Worm (Caenorhabditis elegans): ENCODE results near the gene damt-1.

Gene damt-1

DNA sequence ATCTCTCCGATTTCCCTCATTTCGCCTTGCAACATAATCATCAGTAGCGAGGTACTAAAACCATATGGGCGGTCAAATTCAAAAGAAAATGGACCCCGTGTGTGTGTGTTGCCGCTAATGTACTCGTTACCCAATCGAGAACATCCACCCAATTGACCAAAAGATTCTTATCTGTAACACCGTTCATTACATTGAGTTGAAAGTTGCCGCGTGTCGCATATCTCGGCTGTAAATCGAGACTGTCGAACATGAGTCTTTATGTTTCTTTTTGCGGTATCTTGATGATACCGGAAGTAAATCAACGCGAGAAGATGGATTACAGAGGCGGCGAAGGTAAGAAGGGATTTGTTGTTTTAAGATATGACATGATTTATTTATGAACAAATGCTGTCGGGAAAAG lies 15.8 kb downstream of the damt-1 start:
- TF ChIP-seq mls-2 (tag; optimal IDR thresholded peaks at IDR 0.05) (no peak), bed-3 (GFP tag; optimal IDR thresholded peaks at IDR 0.05) (no peak), elt-1 (tag; optimal IDR thresholded peaks at IDR 0.05; ENCODE audit: borderline replicate concordance, insufficient read depth) (peak; percentile 61), ceh-83 (GFP tag; optimal IDR thresholded peaks at IDR 0.05) (no peak), nhr-237 (tag; optimal IDR thresholded peaks at IDR 0.05) (no peak), pha-4 (tag; optimal IDR thresholded peaks at IDR 0.05) (no peak), M03D4.4 (tag; optimal IDR thresholded peaks at IDR 0.05) (no peak), cnd-1 (tag; optimal IDR thresholded peaks at IDR 0.05) (no peak), hlh-1 (tag; optimal IDR thresholded peaks at IDR 0.05) (no peak), ces-1 (GFP tag; optimal IDR thresholded peaks at IDR 0.05) (no peak), nhr-2 (tag; optimal IDR thresholded peaks at IDR 0.05) (peak; percentile 78), unc-62 (GFP tag; optimal IDR thresholded peaks at IDR 0.05) (no peak)

DNA sequence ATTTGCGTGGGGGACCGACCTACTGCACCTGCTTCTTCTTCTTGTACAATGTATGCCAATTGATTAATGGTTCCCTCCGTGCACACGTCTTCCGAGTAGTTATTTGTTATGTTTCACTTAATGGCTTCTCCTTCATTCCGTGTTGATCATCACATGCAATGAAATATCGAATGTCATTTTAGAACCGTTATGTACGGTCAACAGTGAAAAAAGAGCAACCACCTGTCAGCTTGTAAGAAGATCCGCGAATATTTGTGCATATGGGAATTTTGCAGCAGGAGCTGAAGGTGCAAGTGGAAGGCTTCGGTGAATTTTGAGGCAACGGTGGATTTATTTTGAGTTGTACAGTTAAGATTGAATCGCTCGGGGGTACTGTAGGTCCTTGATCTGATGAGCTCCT lies 16.7 kb downstream of the damt-1 start:
- TF ChIP-seq lsy-2 (tag; optimal IDR thresholded peaks at IDR 0.05) (no peak), ceh-43 (GFP tag; optimal IDR thresholded peaks at IDR 0.05) (no peak), mls-2 (tag; optimal IDR thresholded peaks at IDR 0.05) (no peak), ham-2 (GFP tag; optimal IDR thresholded peaks at IDR 0.05) (no peak)

- no peak for TF ChIP-seq unc-120 (tag; optimal IDR thresholded peaks at IDR 0.05; ENCODE audit: poor library complexity, severe bottlenecking)
- TF ChIP-seq elt-1 (tag; optimal IDR thresholded peaks at IDR 0.05; ENCODE audit: borderline replicate concordance, insufficient read depth): no peak
- no peak for TF ChIP-seq flh-1 (GFP tag; optimal IDR thresholded peaks at IDR 0.05)
These were observed 18.8 kb downstream of the damt-1 start, which contains the start of gene hlh-14 for ce11 chrII:5738795-5739194. Gene hlh-14, minus strand, starts transcription at chrII:5738895.

ce11 chrII:5742767-5743166 lies 22.8 kb downstream of the damt-1 start:
- TF ChIP-seq tbx-8 (GFP tag; optimal IDR thresholded peaks at IDR 0.05) (no peak), drap-1 (GFP tag; optimal IDR thresholded peaks at IDR 0.05) (no peak), mab-5 (tag; optimal IDR thresholded peaks at IDR 0.05) (no peak), lin-13 (tag; optimal IDR thresholded peaks at IDR 0.05) (no peak), blmp-1 (tag; optimal IDR thresholded peaks at IDR 0.05) (no peak), ces-1 (GFP tag; optimal IDR thresholded peaks at IDR 0.05) (no peak), elt-3 (tag; optimal IDR thresholded peaks at IDR 0.05) (no peak), bed-3 (GFP tag; optimal IDR thresholded peaks at IDR 0.05) (no peak), snpc-4 (tag; optimal IDR thresholded peaks at IDR 0.05) (no peak), unc-62 (GFP tag; optimal IDR thresholded peaks at IDR 0.05) (no peak), nhr-237 (tag; optimal IDR thresholded peaks at IDR 0.05) (no peak), hlh-1 (tag; optimal IDR thresholded peaks at IDR 0.05) (no peak), ham-2 (GFP tag; optimal IDR thresholded peaks at IDR 0.05) (no peak), mls-2 (tag; optimal IDR thresholded peaks at IDR 0.05) (no peak), flh-1 (GFP tag; optimal IDR thresholded peaks at IDR 0.05) (no peak)

ce11 chrII:5744342-5744741 lies 24.4 kb downstream of the damt-1 start:
- no peak for TF ChIP-seq unc-39 (tag; optimal IDR thresholded peaks at IDR 0.05)
- TF ChIP-seq snpc-4 (tag; optimal IDR thresholded peaks at IDR 0.05): no peak
- TF ChIP-seq nhr-28 (tag; optimal IDR thresholded peaks at IDR 0.05): no peak
- TF ChIP-seq elt-3 (tag; optimal IDR thresholded peaks at IDR 0.05): no peak
- TF ChIP-seq sptf-1 (tag; optimal IDR thresholded peaks at IDR 0.05): no peak
- no peak for TF ChIP-seq lin-32 (GFP tag; optimal IDR thresholded peaks at IDR 0.05)
- TF ChIP-seq pha-4 (tag; optimal IDR thresholded peaks at IDR 0.05): no peak
- TF ChIP-seq blmp-1 (tag; optimal IDR thresholded peaks at IDR 0.05): no peak
- TF ChIP-seq unc-120 (tag; optimal IDR thresholded peaks at IDR 0.05; ENCODE audit: poor library complexity, severe bottlenecking): no peak
- no peak for TF ChIP-seq zip-8 (tag; optimal IDR thresholded peaks at IDR 0.05)
- TF ChIP-seq tbx-8 (GFP tag; optimal IDR thresholded peaks at IDR 0.05): no peak
- no peak for TF ChIP-seq M03D4.4 (tag; optimal IDR thresholded peaks at IDR 0.05)
- no peak for TF ChIP-seq hlh-1 (tag; optimal IDR thresholded peaks at IDR 0.05)
- TF ChIP-seq nhr-237 (tag; optimal IDR thresholded peaks at IDR 0.05): no peak
- TF ChIP-seq mab-5 (tag; optimal IDR thresholded peaks at IDR 0.05): no peak
- no peak for TF ChIP-seq lsy-2 (tag; optimal IDR thresholded peaks at IDR 0.05)
- TF ChIP-seq sem-2 (GFP tag; optimal IDR thresholded peaks at IDR 0.05): no peak

ce11 chrII:5745088-5745487 lies 25.1 kb downstream of the damt-1 start, which contains the start of gene F10C1.9:
Gene F10C1.9, minus strand, starts transcription at chrII:5745284.
- TF ChIP-seq zip-8 (tag; optimal IDR thresholded peaks at IDR 0.05): peak; percentile 95
- TF ChIP-seq nhr-2 (tag; optimal IDR thresholded peaks at IDR 0.05): peak; percentile 88
- TF ChIP-seq lsy-2 (tag; optimal IDR thresholded peaks at IDR 0.05): no peak
